Worm (Caenorhabditis elegans): Measurements from ENCODE around the gene T01E8.1.

T01E8.1 gene

DNA sequence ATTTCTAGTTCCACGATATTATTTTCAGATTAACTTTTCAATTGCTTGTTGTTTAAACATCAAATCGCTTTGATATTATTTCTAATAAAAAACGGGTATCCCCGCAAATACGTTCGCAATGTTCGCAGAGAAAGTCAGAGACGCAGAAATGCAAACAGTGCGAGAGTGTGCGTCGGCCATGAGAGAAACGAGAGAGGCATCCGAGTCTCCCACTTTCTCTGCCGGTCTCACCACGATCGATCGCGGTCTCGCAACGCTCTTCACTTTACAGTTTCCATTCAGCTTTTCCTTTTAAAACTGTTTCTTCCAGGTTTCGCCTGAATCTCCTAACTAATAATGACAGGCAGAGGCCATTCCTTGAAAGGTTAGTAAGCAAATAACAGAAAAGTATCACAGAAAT is 32.2 kb upstream of the T01E8.1 start, which contains the start of gene F33H1.4:
F33H1.4 (plus strand) TSS at position 311 of the 400 bp plus-strand sequence.
- TF ChIP-seq fax-1 (tag; optimal IDR thresholded peaks at IDR 0.05) (no peak), syd-9 (tag; optimal IDR thresholded peaks at IDR 0.05) (no peak), nhr-232 (tag; optimal IDR thresholded peaks at IDR 0.05) (no peak), unc-55 (GFP tag; optimal IDR thresholded peaks at IDR 0.05) (peak; percentile 60), ama-1 (optimal IDR thresholded peaks at IDR 0.05) (peak; percentile 22), ceh-6 (GFP tag; optimal IDR thresholded peaks at IDR 0.05) (no peak), hlh-8 (tag; optimal IDR thresholded peaks at IDR 0.05) (no peak), K09A11.1 (tag; optimal IDR thresholded peaks at IDR 0.05; ENCODE audit: insufficient read depth) (no peak), dmd-4 (tag; optimal IDR thresholded peaks at IDR 0.05; ENCODE audit: borderline replicate concordance) (no peak), sox-4 (tag; optimal IDR thresholded peaks at IDR 0.05) (no peak), ceh-31 (tag; optimal IDR thresholded peaks at IDR 0.05) (peak; percentile 19), hlh-13 (GFP tag; optimal IDR thresholded peaks at IDR 0.05) (no peak), ceh-48 (tag; optimal IDR thresholded peaks at IDR 0.05) (peak; percentile 57)

- TF ChIP-seq dmd-4 (tag; optimal IDR thresholded peaks at IDR 0.05; ENCODE audit: borderline replicate concordance) = no peak
- no peak for TF ChIP-seq che-1 (tag; optimal IDR thresholded peaks at IDR 0.05)
- TF ChIP-seq K02D7.2 (tag; optimal IDR thresholded peaks at IDR 0.05) = no peak
- no peak for TF ChIP-seq hlh-15 (tag; optimal IDR thresholded peaks at IDR 0.05)
- no peak for TF ChIP-seq pha-4 (tag; optimal IDR thresholded peaks at IDR 0.05)
- no peak for TF ChIP-seq hlh-13 (GFP tag; optimal IDR thresholded peaks at IDR 0.05)
- no peak for TF ChIP-seq T23F11.4 (GFP tag; optimal IDR thresholded peaks at IDR 0.05)
- TF ChIP-seq ahr-1 (tag; optimal IDR thresholded peaks at IDR 0.05) = no peak
- no peak for TF ChIP-seq tbx-2 (tag; optimal IDR thresholded peaks at IDR 0.05)
- no peak for TF ChIP-seq pax-1 (tag; optimal IDR thresholded peaks at IDR 0.05)
- no peak for TF ChIP-seq ceh-22 (tag; optimal IDR thresholded peaks at IDR 0.05)
- no peak for TF ChIP-seq ceh-18 (tag; optimal IDR thresholded peaks at IDR 0.05)
- no peak for TF ChIP-seq ama-1 (optimal IDR thresholded peaks at IDR 0.05)
- TF ChIP-seq nhr-11 (tag; optimal IDR thresholded peaks at IDR 0.05) = no peak
Observed at ce11 chrII:10182634-10183033, 23.9 kb upstream of the T01E8.1 start, which contains the start of gene srd-1. Gene srd-1 (minus strand): TSS chrII:10182734.

DNA sequence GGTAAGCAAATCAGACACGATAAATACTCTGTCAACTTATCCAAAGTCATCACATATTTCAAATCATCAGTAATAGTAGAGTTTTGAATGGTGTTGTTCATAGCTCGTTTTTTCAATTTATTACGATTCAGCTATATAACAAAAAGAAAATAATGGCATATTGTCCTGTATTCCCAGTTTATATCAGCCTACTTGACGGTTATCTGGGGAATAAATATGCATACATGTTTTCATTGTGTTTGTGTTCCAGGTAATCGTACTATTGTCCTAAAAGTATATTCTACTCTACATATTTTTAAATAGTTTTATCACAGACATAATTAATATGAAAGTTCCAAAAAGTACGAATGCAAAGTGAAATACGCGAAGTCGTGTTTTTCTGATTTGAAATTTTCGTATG is 18.7 kb upstream of the T01E8.1 start, which contains the start of gene srd-2:
srd-2 (minus strand) TSS at position 101 of the 400 bp plus-strand sequence.
- TF ChIP-seq madf-2 (tag; optimal IDR thresholded peaks at IDR 0.05) = no peak
- no peak for TF ChIP-seq pha-4 (tag; optimal IDR thresholded peaks at IDR 0.05)
- no peak for TF ChIP-seq dve-1 (tag; optimal IDR thresholded peaks at IDR 0.05)

DNA sequence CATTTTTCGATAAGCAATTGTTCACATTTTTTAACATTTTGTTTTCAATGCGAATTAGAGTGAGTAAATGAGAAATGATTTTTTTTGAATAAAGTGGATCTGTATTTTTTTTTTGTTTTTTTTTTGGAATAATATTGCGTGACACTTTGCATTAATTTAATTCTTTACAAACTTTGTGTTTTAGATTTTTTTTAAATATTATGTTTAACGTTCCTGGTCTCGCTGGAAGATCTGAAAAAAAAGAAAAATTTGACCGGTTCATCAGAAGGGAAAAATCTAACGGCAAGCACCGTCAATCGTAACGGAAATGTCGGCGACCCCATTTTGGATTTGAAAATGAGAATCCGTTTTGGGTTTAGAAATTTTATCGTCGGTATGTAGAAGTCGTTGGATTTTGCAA is 17.2 kb upstream of the T01E8.1 start, which contains the start of gene cdc-25.4:
cdc-25.4 (minus strand) TSS at position 101 of the 400 bp plus-strand sequence.
- TF ChIP-seq unc-86 (tag; optimal IDR thresholded peaks at IDR 0.05) (no peak), dmd-4 (tag; optimal IDR thresholded peaks at IDR 0.05; ENCODE audit: borderline replicate concordance) (no peak), fkh-6 (tag; optimal IDR thresholded peaks at IDR 0.05) (no peak), che-1 (tag; optimal IDR thresholded peaks at IDR 0.05) (no peak), sdc-2 (tag; optimal IDR thresholded peaks at IDR 0.05) (no peak), ref-2 (tag; optimal IDR thresholded peaks at IDR 0.05) (no peak), ama-1 (optimal IDR thresholded peaks at IDR 0.05) (no peak), zip-5 (tag; optimal IDR thresholded peaks at IDR 0.05) (no peak), Y22D7AL.16 (tag; optimal IDR thresholded peaks at IDR 0.05) (no peak), pag-3 (tag; optimal IDR thresholded peaks at IDR 0.05; ENCODE audit: borderline replicate concordance) (no peak), tbx-2 (tag; optimal IDR thresholded peaks at IDR 0.05) (no peak), mec-3 (tag; optimal IDR thresholded peaks at IDR 0.05; ENCODE audit: borderline replicate concordance) (no peak), lin-11 (tag; optimal IDR thresholded peaks at IDR 0.05) (no peak), pha-4 (tag; optimal IDR thresholded peaks at IDR 0.05) (no peak), ceh-45 (GFP tag; IDR thresholded peaks at IDR 0.05) (no peak), sox-2 (GFP tag; IDR thresholded peaks at IDR 0.05) (no peak), nfya-1 (tag; optimal IDR thresholded peaks at IDR 0.05) (no peak), T23F11.4 (GFP tag; optimal IDR thresholded peaks at IDR 0.05) (no peak)

All from whole organism, late embryonic.